Fruit fly (Drosophila melanogaster): ENCODE measurements around the gene Cyp4d1.

The Cyp4d1 gene

DNA sequence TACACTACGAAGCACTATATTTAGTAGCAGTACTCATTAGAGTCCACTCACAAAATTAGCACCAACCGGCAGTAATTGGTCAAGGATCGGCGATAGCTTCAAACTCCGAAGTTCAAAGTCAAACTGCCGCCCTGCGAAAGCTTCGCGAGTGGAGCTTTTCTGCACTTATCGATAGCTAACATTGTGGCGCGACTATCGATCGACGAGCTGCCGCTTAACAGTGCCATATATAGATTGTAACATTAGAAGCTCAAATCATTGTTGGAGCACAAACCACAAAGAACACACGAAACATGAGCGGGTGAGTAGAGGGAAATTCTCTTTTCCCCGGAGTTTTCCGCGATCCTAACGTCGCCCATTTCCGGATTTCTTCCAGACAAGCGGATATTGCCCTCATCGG, 16.9 kb downstream of the Cyp4d1 start, which contains the start of gene Pgd (continued):
- TF ChIP-seq vri (GFP tag; optimal IDR thresholded peaks at IDR 0.05) (no peak), esn (GFP tag; optimal IDR thresholded peaks at IDR 0.05) (no peak), Sox102F (GFP tag; optimal IDR thresholded peaks at IDR 0.05) (no peak), CG1621 (tag; optimal IDR thresholded peaks at IDR 0.05) (peak; percentile 44), CG32006 (GFP tag; optimal IDR thresholded peaks at IDR 0.05) (no peak)

DNA sequence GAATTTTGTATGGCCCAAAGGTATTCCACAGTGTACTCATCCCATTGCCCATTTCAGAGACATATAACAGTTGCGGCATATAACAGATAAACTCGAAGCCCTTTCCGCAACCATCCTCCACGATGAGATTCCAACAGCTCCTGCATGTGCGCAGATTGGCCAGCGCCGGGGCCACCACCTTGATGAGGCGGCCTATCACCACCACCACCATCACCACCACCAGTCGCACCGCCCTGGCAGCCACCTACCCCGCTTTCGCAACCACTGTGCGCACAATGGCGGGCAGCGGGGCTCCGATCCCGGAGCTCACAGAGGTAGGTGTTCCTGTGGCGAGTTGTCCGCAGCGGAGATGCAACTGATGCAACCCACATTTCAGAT, 19.1 kb downstream of the Cyp4d1 start:
- no peak for TF ChIP-seq OdsH (GFP tag; optimal IDR thresholded peaks at IDR 0.05)
- no peak for TF ChIP-seq fd59A (GFP tag; optimal IDR thresholded peaks at IDR 0.05)
- TF ChIP-seq CG7368 (GFP tag; optimal IDR thresholded peaks at IDR 0.05) = no peak
- peak; percentile 7 for TF ChIP-seq svp (GFP tag)
- no peak for TF ChIP-seq CG10631 (GFP tag; optimal IDR thresholded peaks at IDR 0.05)
- no peak for TF ChIP-seq CG16779 (tag; optimal IDR thresholded peaks at IDR 0.05)

DNA sequence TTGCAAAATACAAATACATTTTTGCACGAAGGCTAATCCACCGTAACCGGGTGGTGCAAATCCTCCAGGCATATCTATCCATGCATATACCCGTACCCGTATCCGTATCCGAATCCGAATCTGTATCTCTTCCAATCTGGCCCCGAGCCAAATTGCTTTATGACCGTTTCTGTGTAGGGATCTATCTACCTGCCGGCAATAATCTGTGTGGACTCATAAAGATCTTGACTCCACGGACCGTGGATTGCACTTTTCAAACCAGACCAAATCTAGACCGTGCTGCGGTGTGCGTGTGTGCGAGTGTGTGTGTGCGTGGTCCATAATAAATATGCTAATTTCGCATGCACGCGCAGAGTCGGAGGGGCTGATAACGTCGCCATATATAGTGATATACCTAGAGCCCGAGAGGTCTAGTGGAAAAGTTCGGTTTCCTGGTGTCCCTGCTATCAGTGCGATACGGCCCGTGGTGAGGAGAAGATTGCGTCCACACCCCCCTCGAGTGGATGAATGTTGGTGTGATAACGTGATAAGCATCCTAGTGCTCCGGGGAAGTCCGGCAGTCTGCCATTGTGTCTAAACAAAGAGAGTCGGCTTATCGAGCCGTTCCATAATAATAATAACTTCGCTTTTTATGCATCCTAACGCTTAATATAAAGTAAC, 19.6 kb downstream of the Cyp4d1 start:
- TF ChIP-seq CG11762 (GFP tag; optimal IDR thresholded peaks at IDR 0.05; ENCODE audit: insufficient read depth) (no peak), Ets96B (tag; optimal IDR thresholded peaks at IDR 0.05) (no peak), CG11902 (GFP tag; optimal IDR thresholded peaks at IDR 0.05) (no peak), Sox14 (GFP tag; optimal IDR thresholded peaks at IDR 0.05) (peak; percentile 24), svp (GFP tag) (peak; percentile 78), CG34406 (GFP tag; optimal IDR thresholded peaks at IDR 0.05) (no peak), acj6 (GFP tag; optimal IDR thresholded peaks at IDR 0.05) (no peak), vri (GFP tag; optimal IDR thresholded peaks at IDR 0.05) (peak; percentile 86), dac (GFP tag; optimal IDR thresholded peaks at IDR 0.05) (no peak), esn (GFP tag; optimal IDR thresholded peaks at IDR 0.05) (no peak), CG6854 (GFP tag; optimal IDR thresholded peaks at IDR 0.05) (no peak)

DNA sequence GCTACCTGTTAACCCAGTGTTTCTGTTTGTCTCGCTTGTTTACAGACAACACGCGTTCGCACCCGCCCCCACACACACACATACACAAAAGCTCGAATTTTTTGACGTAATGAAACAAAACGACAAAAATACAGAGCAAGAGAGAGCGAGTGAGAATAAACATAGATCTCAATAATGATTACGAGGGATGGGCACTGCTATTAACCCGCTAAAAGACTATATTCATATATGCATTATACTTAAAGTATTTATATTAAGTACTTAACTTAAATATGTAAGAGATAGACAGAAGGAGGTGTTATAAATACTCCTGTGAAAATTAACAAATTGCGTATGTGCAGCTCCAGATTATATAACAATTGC, 20.1 kb downstream of the Cyp4d1 start:
- no peak for TF ChIP-seq CG31627 (GFP tag; optimal IDR thresholded peaks at IDR 0.05)
- TF ChIP-seq Smox (GFP tag; optimal IDR thresholded peaks at IDR 0.05) = no peak
- peak; percentile 42 for TF ChIP-seq CG3919 (GFP tag; optimal IDR thresholded peaks at IDR 0.05)
- TF ChIP-seq CG1621 (tag; optimal IDR thresholded peaks at IDR 0.05) = no peak
- peak; percentile 16 for TF ChIP-seq Ets96B (tag; optimal IDR thresholded peaks at IDR 0.05)
- TF ChIP-seq Sox102F (GFP tag; optimal IDR thresholded peaks at IDR 0.05) = peak; percentile 52
- TF ChIP-seq Lpt (GFP tag; optimal IDR thresholded peaks at IDR 0.05) = no peak
- TF ChIP-seq eg (GFP tag; IDR thresholded peaks at IDR 0.05) = peak; percentile 59
- peak; percentile 29 for TF ChIP-seq CG34406 (GFP tag; optimal IDR thresholded peaks at IDR 0.05)
- TF ChIP-seq CG32006 (GFP tag; optimal IDR thresholded peaks at IDR 0.05) = peak; percentile 50
- no peak for TF ChIP-seq spab (GFP tag; optimal IDR thresholded peaks at IDR 0.05)
- TF ChIP-seq topi (GFP tag; optimal IDR thresholded peaks at IDR 0.05) = peak; percentile 31
- TF ChIP-seq CG15336 (GFP tag; IDR thresholded peaks at IDR 0.05) = peak; percentile 55
- TF ChIP-seq ss (GFP tag; optimal IDR thresholded peaks at IDR 0.05) = peak in 1 of 2 experiments; percentile 64
- TF ChIP-seq CG3032 (tag; optimal IDR thresholded peaks at IDR 0.05) = peak; percentile 36
- TF ChIP-seq OdsH (GFP tag; optimal IDR thresholded peaks at IDR 0.05) = peak; percentile 14
- peak; percentile 86 for TF ChIP-seq Eip78C (GFP tag)
- no peak for TF ChIP-seq fd59A (GFP tag; optimal IDR thresholded peaks at IDR 0.05)
- no peak for TF ChIP-seq dsx (GFP tag; optimal IDR thresholded peaks at IDR 0.05; ENCODE audit: poor library complexity, severe bottlenecking)
- TF ChIP-seq CG7368 (GFP tag; optimal IDR thresholded peaks at IDR 0.05) = peak; percentile 14
- TF ChIP-seq Gug (GFP tag; IDR thresholded peaks at IDR 0.05) = no peak
- peak; percentile 35; the same call in 1 of the 3 replicates for TF ChIP-seq CG6163 (GFP tag; IDR thresholded peaks at IDR 0.05)
- TF ChIP-seq pdm3 (GFP tag; optimal IDR thresholded peaks at IDR 0.05) = peak; percentile 9
- TF ChIP-seq CG11762 (GFP tag; optimal IDR thresholded peaks at IDR 0.05; ENCODE audit: insufficient read depth) = peak; percentile 22
- peak; percentile 95 for TF ChIP-seq fkh (GFP tag; optimal IDR thresholded peaks at IDR 0.05)
- peak; percentile 30 for TF ChIP-seq CG10631 (GFP tag; optimal IDR thresholded peaks at IDR 0.05)
- TF ChIP-seq Hr4 (GFP tag; optimal IDR thresholded peaks at IDR 0.05) = peak; percentile 41
- TF ChIP-seq Met (GFP tag; optimal IDR thresholded peaks at IDR 0.05) = peak; percentile 58
- peak; percentile 12 for TF ChIP-seq CG10669 (GFP tag; optimal IDR thresholded peaks at IDR 0.05)
- peak; percentile 85 for TF ChIP-seq vri (GFP tag; optimal IDR thresholded peaks at IDR 0.05)
- no peak for TF ChIP-seq fd85E (GFP tag; optimal IDR thresholded peaks at IDR 0.05)
- TF ChIP-seq achi (GFP tag; optimal IDR thresholded peaks at IDR 0.05) = peak; percentile 29
- TF ChIP-seq Hr39 (GFP tag; optimal IDR thresholded peaks at IDR 0.05) = no peak
- TF ChIP-seq CG6854 (GFP tag; optimal IDR thresholded peaks at IDR 0.05) = peak; percentile 46
- TF ChIP-seq CG6792 (GFP tag; optimal IDR thresholded peaks at IDR 0.05) = peak; percentile 30
- TF ChIP-seq Ets21C (GFP tag; optimal IDR thresholded peaks at IDR 0.05) = no peak
